Fruit fly (Drosophila melanogaster): ENCODE data around the gene CG2200.

CG2200 gene

DNA sequence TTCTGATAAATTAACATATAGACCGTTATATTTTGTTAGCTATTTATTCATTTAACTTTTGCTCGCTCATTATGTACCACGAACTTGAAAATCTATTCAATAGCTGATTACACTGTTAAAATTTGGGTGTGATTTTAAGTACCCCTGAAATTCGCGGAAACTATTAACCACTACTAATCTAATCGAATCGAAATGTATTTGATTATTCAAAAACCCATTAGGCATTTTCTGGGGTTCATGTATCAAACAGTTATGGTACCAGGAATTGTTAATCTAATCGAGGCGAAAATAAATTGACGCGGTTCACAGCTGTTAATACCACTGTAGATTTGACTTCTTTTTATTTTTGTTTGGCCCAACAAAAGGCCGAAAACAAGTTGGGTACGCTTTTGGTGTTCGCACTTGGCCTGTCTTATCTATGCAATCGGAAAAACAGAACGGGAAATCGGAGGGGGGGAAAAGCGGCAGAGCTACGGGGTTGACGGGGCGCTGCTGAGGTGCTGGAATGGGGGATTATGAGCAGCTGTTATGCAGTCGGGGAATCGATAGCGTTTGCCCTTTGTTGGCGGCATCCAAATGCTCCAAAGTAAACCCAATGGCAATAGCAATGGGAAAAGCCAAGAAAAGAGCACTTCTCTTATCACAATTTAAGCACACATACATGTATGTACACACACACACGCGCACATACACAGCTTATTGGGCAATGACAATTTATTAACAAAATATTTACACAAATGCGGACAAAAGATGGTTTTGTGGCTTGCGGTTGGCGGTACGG, 5.9 kb upstream of the CG2200 start (continued):
- TF ChIP-seq CG14667 (GFP tag; IDR thresholded peaks at IDR 0.05) (no peak), fd64A (GFP tag; optimal IDR thresholded peaks at IDR 0.05) (peak; percentile 58), Adf1 (GFP tag; IDR thresholded peaks at IDR 0.05) (no peak), croc (GFP tag; conservative IDR thresholded peaks at IDR 0.05) (no peak), az2 (GFP tag; optimal IDR thresholded peaks at IDR 0.05) (no peak), Lhr (GFP tag; optimal IDR thresholded peaks at IDR 0.05) (no peak), nerfin-2 (GFP tag; IDR thresholded peaks at IDR 0.05; ENCODE audit: partially characterized antibody) (no peak), Tbp (GFP tag; optimal IDR thresholded peaks at IDR 0.05) (no peak), so (GFP tag; IDR thresholded peaks at IDR 0.05) (no peak), Meics (GFP tag; optimal IDR thresholded peaks at IDR 0.05) (peak; percentile 26), mam (GFP tag; optimal IDR thresholded peaks at IDR 0.05) (peak; percentile 3), fd96Cb (tag; optimal IDR thresholded peaks at IDR 0.05) (peak; percentile 31), ERR (GFP tag; optimal IDR thresholded peaks at IDR 0.05) (no peak), CG30403 (GFP tag; optimal IDR thresholded peaks at IDR 0.05) (peak; percentile 29), CG12942 (GFP tag; optimal IDR thresholded peaks at IDR 0.05) (no peak), Max (GFP tag; optimal IDR thresholded peaks at IDR 0.05) (no peak), ems (GFP tag; optimal IDR thresholded peaks at IDR 0.05) (no peak), twi (tag; optimal IDR thresholded peaks at IDR 0.05) (no peak), zfh2 (GFP tag; optimal IDR thresholded peaks at IDR 0.05) (peak; percentile 8), yki (optimal IDR thresholded peaks at IDR 0.05) (no peak), Hr78 (GFP tag; optimal IDR thresholded peaks at IDR 0.05) (peak in 1 of 2 experiments; percentile 79), Sin3A (optimal IDR thresholded peaks at IDR 0.05) (no peak), btn (GFP tag; optimal IDR thresholded peaks at IDR 0.05) (no peak), CG42726 (GFP tag; IDR thresholded peaks at IDR 0.05; ENCODE audit: partially characterized antibody) (no peak), HLHmδ (GFP tag; optimal IDR thresholded peaks at IDR 0.05) (no peak), Gug (GFP tag; IDR thresholded peaks at IDR 0.05) (no peak), CG10267 (tag; optimal IDR thresholded peaks at IDR 0.05) (no peak), crol (GFP tag; IDR thresholded peaks at IDR 0.05) (peak; percentile 92), tup (GFP tag; optimal IDR thresholded peaks at IDR 0.05) (no peak), CG13296 (GFP tag; optimal IDR thresholded peaks at IDR 0.05) (no peak), MTF-1 (GFP tag; optimal IDR thresholded peaks at IDR 0.05; ENCODE audit: borderline replicate concordance) (no peak), CG14710 (tag; optimal IDR thresholded peaks at IDR 0.05) (no peak), Lpt (GFP tag; optimal IDR thresholded peaks at IDR 0.05) (no peak), grau (tag; optimal IDR thresholded peaks at IDR 0.05) (peak; percentile 47), Hmr (GFP tag; optimal IDR thresholded peaks at IDR 0.05) (peak; percentile 14), wek (GFP tag; optimal IDR thresholded peaks at IDR 0.05) (peak; percentile 56), CkIIα-i1 (GFP tag; IDR thresholded peaks at IDR 0.05) (no peak), zfh1 (GFP tag; IDR thresholded peaks at IDR 0.05) (no peak), Rx (GFP tag; IDR thresholded peaks at IDR 0.05) (no peak), CG6683 (GFP tag; optimal IDR thresholded peaks at IDR 0.05) (no peak), CG1792 (GFP tag; optimal IDR thresholded peaks at IDR 0.05) (no peak), kni (GFP tag; optimal IDR thresholded peaks at IDR 0.05) (peak; percentile 78), CG15479 (GFP tag; optimal IDR thresholded peaks at IDR 0.05) (no peak), CG8281 (tag; optimal IDR thresholded peaks at IDR 0.05) (no peak), HLH54F (GFP tag; optimal IDR thresholded peaks at IDR 0.05) (no peak), Ptx1 (GFP tag; IDR thresholded peaks at IDR 0.05) (no peak), al (GFP tag; IDR thresholded peaks at IDR 0.05) (no peak), dpn (GFP tag; optimal IDR thresholded peaks at IDR 0.05) (peak in 1 of 2 experiments; percentile 17), hkb (optimal IDR thresholded peaks at IDR 0.05) (no peak), hkb (GFP tag; IDR thresholded peaks at IDR 0.05) (peak; percentile 21; the same call in 1 of the 2 replicates), bigmax (GFP tag; optimal IDR thresholded peaks at IDR 0.05) (no peak)

Data from whole organism, embryonic.